Fruit fly (Drosophila melanogaster): Measurements from ENCODE around the gene CG31752.

- TF ChIP-seq CG4318 (GFP tag; optimal IDR thresholded peaks at IDR 0.05) (no peak), eg (GFP tag; IDR thresholded peaks at IDR 0.05) (no peak), CG6854 (GFP tag; optimal IDR thresholded peaks at IDR 0.05) (no peak), CG31627 (GFP tag; optimal IDR thresholded peaks at IDR 0.05) (no peak), CG16779 (tag; optimal IDR thresholded peaks at IDR 0.05) (no peak), CG3032 (tag; optimal IDR thresholded peaks at IDR 0.05) (no peak), Gug (GFP tag; IDR thresholded peaks at IDR 0.05) (no peak), CG15336 (GFP tag; IDR thresholded peaks at IDR 0.05) (no peak), fd85E (GFP tag; optimal IDR thresholded peaks at IDR 0.05) (no peak), cyc (GFP tag; optimal IDR thresholded peaks at IDR 0.05) (no peak), CG8119 (GFP tag; IDR thresholded peaks at IDR 0.05) (no peak), Eip78C (GFP tag) (no peak)
Measured at dm6 chr2L:18812348-18812747, 28.8 kb downstream of the CG31752 start, which contains the start of the genes CG17325 and CG42305.

Data from whole organism, prepupa.